Fruit fly (Drosophila melanogaster): ENCODE measurements around the gene Ravus.

- TF ChIP-seq pan (optimal IDR thresholded peaks at IDR 0.05) (no peak), Dfd (GFP tag; optimal IDR thresholded peaks at IDR 0.05) (no peak), CG32264 (GFP tag; optimal IDR thresholded peaks at IDR 0.05) (no peak), brk (GFP tag; optimal IDR thresholded peaks at IDR 0.05) (no peak), h (GFP tag; optimal IDR thresholded peaks at IDR 0.05) (no peak), Mio (GFP tag; optimal IDR thresholded peaks at IDR 0.05) (no peak), sage (GFP tag; optimal IDR thresholded peaks at IDR 0.05) (no peak), Dif (GFP tag; optimal IDR thresholded peaks at IDR 0.05; ENCODE audit: partially characterized antibody) (no peak), usp (GFP tag; optimal IDR thresholded peaks at IDR 0.05) (no peak), HLH106 (tag; optimal IDR thresholded peaks at IDR 0.05) (no peak), dl (GFP tag; optimal IDR thresholded peaks at IDR 0.05; ENCODE audit: insufficient read depth in 1 of 2, partially characterized antibody in 2 of 2) (no peak), OdsH (GFP tag; optimal IDR thresholded peaks at IDR 0.05) (no peak), Abd-B (GFP tag; optimal IDR thresholded peaks at IDR 0.05) (no peak), br (GFP tag; optimal IDR thresholded peaks at IDR 0.05) (no peak)
Observed at dm6 chr3R:13274257-13274796, 10.5 kb upstream of the Ravus start.
